Worm (Caenorhabditis elegans): ENCODE measurements around the gene coq-6.
A peak's percentile ranks its signal among the peaks of the same experiment; 100 is the strongest.

Gene coq-6

ce11 chrV:9381846-9382363 lies 45.3 kb downstream of the coq-6 start, which contains the start of gene E02C12.12:
E02C12.12 (minus strand) TSS chrV:9382313.
- TF ChIP-seq nhr-85 (tag) = peak; percentile 51
- TF ChIP-seq blmp-1 (tag; optimal IDR thresholded peaks at IDR 0.05) = peak; percentile 20
- TF ChIP-seq fkh-4 (tag; optimal IDR thresholded peaks at IDR 0.05; ENCODE audit: borderline replicate concordance) = no peak
- no peak for TF ChIP-seq ceh-90 (tag; optimal IDR thresholded peaks at IDR 0.05)
- no peak for TF ChIP-seq mep-1 (tag; optimal IDR thresholded peaks at IDR 0.05)

- TF ChIP-seq efl-3 (GFP tag; optimal IDR thresholded peaks at IDR 0.05) (no peak), nhr-84 (tag; optimal IDR thresholded peaks at IDR 0.05) (no peak), swsn-7 (tag; optimal IDR thresholded peaks at IDR 0.05) (no peak), ces-1 (GFP tag; optimal IDR thresholded peaks at IDR 0.05) (no peak), efl-1 (optimal IDR thresholded peaks at IDR 0.05) (peak in 1 of 2 experiments; percentile 19), efl-1 (GFP tag; optimal IDR thresholded peaks at IDR 0.05 in 1 of 2) (peak in 1 of 2 experiments; percentile 67), snu-23 (GFP tag; optimal IDR thresholded peaks at IDR 0.05) (no peak), lin-14 (GFP tag; optimal IDR thresholded peaks at IDR 0.05) (no peak), fkh-8 (tag; optimal IDR thresholded peaks at IDR 0.05) (no peak), lsy-2 (tag; optimal IDR thresholded peaks at IDR 0.05) (no peak), hlh-4 (tag; optimal IDR thresholded peaks at IDR 0.05) (no peak), lin-35 (GFP tag; optimal IDR thresholded peaks at IDR 0.05) (peak in 1 of 2 experiments; percentile 7), dpl-1 (GFP tag; optimal IDR thresholded peaks at IDR 0.05) (peak in 2 of 3 experiments; percentile 4 to 15), unc-130 (tag; optimal IDR thresholded peaks at IDR 0.05) (no peak)
Observed at ce11 chrV:9382538-9383328, 46.2 kb downstream of the coq-6 start.

- TF ChIP-seq xbp-1 (tag; optimal IDR thresholded peaks at IDR 0.05) (no peak), nhr-12 (tag; optimal IDR thresholded peaks at IDR 0.05) (no peak), pax-3 (tag; optimal IDR thresholded peaks at IDR 0.05) (no peak)
Observed at ce11 chrV:9384359-9384758, 47.8 kb downstream of the coq-6 start.

ce11 chrV:9384949-9385348 lies 48.4 kb downstream of the coq-6 start:
- TF ChIP-seq elt-2 (tag; optimal IDR thresholded peaks at IDR 0.05) (no peak), nhr-84 (tag; optimal IDR thresholded peaks at IDR 0.05) (no peak), blmp-1 (tag; optimal IDR thresholded peaks at IDR 0.05) (peak; percentile 25), efl-1 (optimal IDR thresholded peaks at IDR 0.05) (no peak), efl-1 (GFP tag; optimal IDR thresholded peaks at IDR 0.05 in 1 of 2) (peak in 1 of 2 experiments; percentile 62)

ce11 chrV:9386143-9386542 lies 49.6 kb downstream of the coq-6 start, which contains the start of gene hum-2:
hum-2 (plus strand) TSS chrV:9386175.
- no peak for TF ChIP-seq efl-1 (optimal IDR thresholded peaks at IDR 0.05)
- TF ChIP-seq efl-1 (GFP tag; optimal IDR thresholded peaks at IDR 0.05 in 1 of 2) = peak in 1 of 2 experiments; percentile 45
- TF ChIP-seq fos-1 (tag; optimal IDR thresholded peaks at IDR 0.05) = no peak
- TF ChIP-seq hpl-2 (GFP tag; optimal IDR thresholded peaks at IDR 0.05) = no peak
- no peak for TF ChIP-seq irx-1 (tag; optimal IDR thresholded peaks at IDR 0.05)
- no peak for TF ChIP-seq C16A3.4 (tag; optimal IDR thresholded peaks at IDR 0.05)

Measured in whole organism, L1 larva.